Fruit fly (Drosophila melanogaster): Measurements from ENCODE around the gene Pdk1.

Pdk1 gene

dm6 chr3L:174501-174900, 45.3 kb downstream of the Pdk1 start (continued):
- peak; percentile 55 for TF ChIP-seq sd (tag; optimal IDR thresholded peaks at IDR 0.05)
- TF ChIP-seq Lpt (GFP tag; optimal IDR thresholded peaks at IDR 0.05), result no peak
- peak; percentile 92 for TF ChIP-seq Opbp (GFP tag; IDR thresholded peaks at IDR 0.05; ENCODE audit: partially characterized antibody)
- TF ChIP-seq CG13424 (tag; optimal IDR thresholded peaks at IDR 0.05), result no peak
- TF ChIP-seq pita (GFP tag; optimal IDR thresholded peaks at IDR 0.05), result no peak
- no peak for TF ChIP-seq prd (optimal IDR thresholded peaks at IDR 0.05)
- TF ChIP-seq prd (GFP tag; IDR thresholded peaks at IDR 0.05), result no peak
- no peak for TF ChIP-seq CG5245 (GFP tag; optimal IDR thresholded peaks at IDR 0.05)
- no peak for TF ChIP-seq corto (GFP tag; optimal IDR thresholded peaks at IDR 0.05)
- peak; percentile 47 for TF ChIP-seq CG12659 (GFP tag; optimal IDR thresholded peaks at IDR 0.05)
- TF ChIP-seq grau (tag; optimal IDR thresholded peaks at IDR 0.05), result peak; percentile 21
- TF ChIP-seq slou (GFP tag; optimal IDR thresholded peaks at IDR 0.05), result no peak
- TF ChIP-seq CG14050 (GFP tag; IDR thresholded peaks at IDR 0.05), result no peak
- peak; percentile 84 for TF ChIP-seq Dp (GFP tag; optimal IDR thresholded peaks at IDR 0.05)
- no peak for TF ChIP-seq CG9876 (GFP tag; optimal IDR thresholded peaks at IDR 0.05)
- no peak for TF ChIP-seq CG6765 (GFP tag; optimal IDR thresholded peaks at IDR 0.05)
- peak; percentile 26; the same call in 1 of the 2 replicates for TF ChIP-seq MBD-R2 (GFP tag; IDR thresholded peaks at IDR 0.05)
- TF ChIP-seq vnd (GFP tag; IDR thresholded peaks at IDR 0.05; ENCODE audit: partially characterized antibody), result peak; percentile 81
- no peak for TF ChIP-seq YL-1 (GFP tag; optimal IDR thresholded peaks at IDR 0.05)
- peak; percentile 86 for TF ChIP-seq Sry-δ (GFP tag; optimal IDR thresholded peaks at IDR 0.05)
- peak; percentile 88 for TF ChIP-seq CG6791 (GFP tag; IDR thresholded peaks at IDR 0.05; ENCODE audit: partially characterized antibody)
- TF ChIP-seq ato (GFP tag; IDR thresholded peaks at IDR 0.05; ENCODE audit: partially characterized antibody), result peak; percentile 81
- no peak for TF ChIP-seq gt (GFP tag; IDR thresholded peaks at IDR 0.05)
- no peak for TF ChIP-seq ci (GFP tag; IDR thresholded peaks at IDR 0.05)
- no peak for TF ChIP-seq danr (GFP tag; IDR thresholded peaks at IDR 0.05)
- TF ChIP-seq D19A (tag; optimal IDR thresholded peaks at IDR 0.05), result peak; percentile 23
- TF ChIP-seq Hsf (GFP tag; optimal IDR thresholded peaks at IDR 0.05), result no peak
- no peak for TF ChIP-seq CG15073 (GFP tag; optimal IDR thresholded peaks at IDR 0.05)
- TF ChIP-seq CG10321 (GFP tag; IDR thresholded peaks at IDR 0.05), result no peak
- no peak for TF ChIP-seq dmrt99B (tag; optimal IDR thresholded peaks at IDR 0.05)
- TF ChIP-seq shn (GFP tag; optimal IDR thresholded peaks at IDR 0.05), result no peak
- TF ChIP-seq sc (optimal IDR thresholded peaks at IDR 0.05), result no peak
- TF ChIP-seq sc (GFP tag; optimal IDR thresholded peaks at IDR 0.05), result no peak
- TF ChIP-seq CG33213 (GFP tag; optimal IDR thresholded peaks at IDR 0.05), result no peak
- TF ChIP-seq CG2129 (GFP tag; IDR thresholded peaks at IDR 0.05; ENCODE audit: partially characterized antibody), result peak; percentile 68
- no peak for TF ChIP-seq ATbp (GFP tag; optimal IDR thresholded peaks at IDR 0.05)
- no peak for TF ChIP-seq mam (GFP tag; optimal IDR thresholded peaks at IDR 0.05)
- TF ChIP-seq CG2120 (GFP tag; optimal IDR thresholded peaks at IDR 0.05), result peak; percentile 28
- no peak for TF ChIP-seq jing (GFP tag; optimal IDR thresholded peaks at IDR 0.05)
- no peak for TF ChIP-seq esg (GFP tag; conservative IDR thresholded peaks at IDR 0.05)
- peak; percentile 18 for TF ChIP-seq PHDP (tag; optimal IDR thresholded peaks at IDR 0.05)
- TF ChIP-seq NC2α (GFP tag; optimal IDR thresholded peaks at IDR 0.05), result no peak
- TF ChIP-seq CG5953 (GFP tag; IDR thresholded peaks at IDR 0.05), result no peak
- peak; percentile 60 for TF ChIP-seq pzg (GFP tag; optimal IDR thresholded peaks at IDR 0.05)
- no peak for TF ChIP-seq eyg (GFP tag; optimal IDR thresholded peaks at IDR 0.05)
- TF ChIP-seq C15 (GFP tag; IDR thresholded peaks at IDR 0.05), result no peak
- TF ChIP-seq Eip74EF (GFP tag; optimal IDR thresholded peaks at IDR 0.05), result no peak
- TF ChIP-seq fd64A (GFP tag; optimal IDR thresholded peaks at IDR 0.05), result no peak
- no peak for TF ChIP-seq CG43689 (GFP tag; IDR thresholded peaks at IDR 0.05)
- no peak for TF ChIP-seq Mrtf (GFP tag; IDR thresholded peaks at IDR 0.05)
- TF ChIP-seq sna (GFP tag; IDR thresholded peaks at IDR 0.05; ENCODE audit: partially characterized antibody), result peak; percentile 91
- peak; percentile 4 for TF ChIP-seq pros (GFP tag; optimal IDR thresholded peaks at IDR 0.05)

Measured in whole organism, embryonic.